Worm (Caenorhabditis elegans) whole organism, L4 larva: ENCODE data around the gene Y62H9A.4.

Experiments used
- F10B5.3 ChIP-seq: sonication (generic microtip); optimal IDR thresholded peaks from 2 replicates; lab custom pipeline; 2016; ENCODE audit warnings: mild to moderate bottlenecking, missing genetic modification characterization, missing compliant biosample characterization
- F26F4.8 ChIP-seq: fragments of 200-800 bp; sonication (Bioruptor generic); conservative IDR thresholded peaks from 2 replicates; pipeline ENCODE4 v1.3.6; 2022; ENCODE audit warnings: missing genetic modification characterization, missing compliant biosample characterization
- F44E2.7 ChIP-seq: fragments of 200-800 bp; sonication (Bioruptor generic); IDR thresholded peaks from 2 replicates; pipeline ENCODE4 v2.1.2; 2022; ENCODE audit warnings: missing genetic modification characterization, missing compliant biosample characterization
- T20F7.1 ChIP-seq: fragments of 200-800 bp; sonication (Bioruptor generic); optimal IDR thresholded peaks from 2 replicates; lab custom pipeline; 2018; ENCODE audit warnings: mild to moderate bottlenecking, missing genetic modification characterization, missing compliant biosample characterization
- Y48G9A.11 ChIP-seq: fragments of 200-800 bp; sonication (Bioruptor generic); IDR thresholded peaks from 2 replicates; pipeline ENCODE4 v1.3.6; 2022; ENCODE audit warnings: missing genetic modification reagents, missing genetic modification characterization, missing compliant biosample characterization
- Y75B8A.6 ChIP-seq: fragments of 200-800 bp; sonication (Bioruptor generic); IDR thresholded peaks from 2 replicates; pipeline ENCODE4 v1.3.6; 2022; ENCODE audit warnings: missing genetic modification reagents, missing genetic modification characterization, missing compliant biosample characterization
- aha-1 ChIP-seq: fragments of 150-350 bp; peaks from one replicate; lab custom pipeline; 2014; ENCODE audit warnings: missing biosample characterization, missing genetic modification characterization
- ama-1 ChIP-seq: fragments of 150-350 bp; optimal IDR thresholded peaks from 2 replicates; lab custom pipeline; 2014; ENCODE audit warnings: inconsistent platforms, mixed read lengths
- ceh-44 ChIP-seq: fragments of 200-800 bp; sonication (Bioruptor generic); IDR thresholded peaks from 2 replicates; pipeline ENCODE4 v1.3.6; 2022; ENCODE audit warnings: missing genetic modification reagents, missing genetic modification characterization, missing compliant biosample characterization
- ceh-62 ChIP-seq: sonication (generic microtip); optimal IDR thresholded peaks from 2 replicates; lab custom pipeline; 2017; ENCODE audit warnings: missing biosample characterization, missing genetic modification characterization
- ces-1 ChIP-seq: fragments of 150-350 bp; sonication (generic microtip); optimal IDR thresholded peaks from 4 replicates; lab custom pipeline; 2014; ENCODE audit warnings: missing biosample characterization, missing genetic modification reagents, missing genetic modification characterization
- daf-12 ChIP-seq: fragments of 150-350 bp; optimal IDR thresholded peaks from 2 replicates; lab custom pipeline; 2014; ENCODE audit warnings: missing biosample characterization, missing genetic modification reagents, missing genetic modification characterization
- daf-16 ChIP-seq, 3 experiments: sonication (generic microtip); optimal IDR thresholded peaks; 2 replicates each; lab custom pipeline; 2016 to 2017; ENCODE audit warnings: missing genetic modification characterization in 3 of 3, missing genetic modification reagents in 3 of 3, mild to moderate bottlenecking in 2 of 3, missing compliant biosample characterization in 2 of 3, missing biosample characterization in 1 of 3, moderate library complexity in 1 of 3
- daf-19 ChIP-seq: fragments of 200-800 bp; sonication (Bioruptor generic); conservative IDR thresholded peaks from 2 replicates; pipeline ENCODE4 v1.3.6; 2022; ENCODE audit warnings: missing genetic modification characterization, missing compliant biosample characterization
- daf-8 ChIP-seq: fragments of 200-800 bp; sonication (Bioruptor generic); IDR thresholded peaks from 2 replicates; pipeline ENCODE4 v1.3.6; 2022; ENCODE audit warnings: missing genetic modification characterization, missing compliant biosample characterization
- dmd-6 ChIP-seq: fragments of 200-800 bp; sonication (Bioruptor generic); IDR thresholded peaks from 2 replicates; pipeline ENCODE4 v1.3.6; 2022; ENCODE audit warnings: missing genetic modification reagents, missing genetic modification characterization, missing compliant biosample characterization
- duxl-1 ChIP-seq: sonication (generic microtip); optimal IDR thresholded peaks from 2 replicates; lab custom pipeline; 2016; ENCODE audit warnings: mild to moderate bottlenecking, missing genetic modification characterization, moderate library complexity, missing compliant biosample characterization; ENCODE audit not compliant: poor library complexity
- dve-1 ChIP-seq: sonication (generic microtip); optimal IDR thresholded peaks from 2 replicates; lab custom pipeline; 2017; ENCODE audit warnings: antibody characterized with exemption, mild to moderate bottlenecking, missing genetic modification characterization, missing compliant biosample characterization; ENCODE audit not compliant: insufficient read depth
- gei-8 ChIP-seq: fragments of 200-800 bp; sonication (Bioruptor generic); optimal IDR thresholded peaks from 2 replicates; lab custom pipeline; 2018; ENCODE audit warnings: mild to moderate bottlenecking, missing genetic modification characterization, missing compliant biosample characterization
- hif-1 ChIP-seq, 2 experiments: sonication (generic microtip); optimal IDR thresholded peaks; 2 replicates each; lab custom pipeline; 2016 to 2017; ENCODE audit warnings: missing compliant biosample characterization in 2 of 2, missing genetic modification characterization in 2 of 2, missing genetic modification reagents in 2 of 2, missing genotype in 2 of 2, mild to moderate bottlenecking in 1 of 2
- hlh-30 ChIP-seq: sonication (generic microtip); optimal IDR thresholded peaks from 2 replicates; lab custom pipeline; 2017; ENCODE audit warnings: antibody characterized with exemption, mild to moderate bottlenecking, missing genetic modification characterization, missing compliant biosample characterization; ENCODE audit not compliant: insufficient read depth
- lin-13 ChIP-seq: fragments of 150-350 bp; optimal IDR thresholded peaks from 2 replicates; lab custom pipeline; 2014; ENCODE audit warnings: missing biosample characterization, missing genetic modification reagents, missing genetic modification characterization
- lin-29 ChIP-seq: fragments of 200-800 bp; sonication (Bioruptor generic); IDR thresholded peaks from 2 replicates; pipeline ENCODE4 v1.3.6; 2022; ENCODE audit warnings: missing genetic modification reagents, missing genetic modification characterization, missing compliant biosample characterization
- lin-38 ChIP-seq: fragments of 200-800 bp; sonication (Bioruptor generic); IDR thresholded peaks from 2 replicates; pipeline ENCODE4 v1.3.6; 2022; ENCODE audit warnings: missing genetic modification reagents, missing genetic modification characterization, missing compliant biosample characterization
- lin-39 ChIP-seq: fragments of 150-350 bp; optimal IDR thresholded peaks from 2 replicates; lab custom pipeline; 2014; ENCODE audit warnings: missing biosample characterization, missing genetic modification reagents, missing genetic modification characterization
- mdl-1 ChIP-seq, 2 experiments: fragments of 150-350 bp in 1 of 2; sonication (generic microtip) in 1 of 2; optimal IDR thresholded peaks; 2 replicates each; lab custom pipeline; 2014 to 2017; ENCODE audit warnings: missing biosample characterization in 2 of 2, missing genetic modification characterization in 2 of 2
- mep-1 ChIP-seq: fragments of 150-350 bp; sonication (generic microtip); optimal IDR thresholded peaks from 3 replicates; lab custom pipeline; 2014; ENCODE audit warnings: missing biosample characterization, missing genetic modification characterization
- mxl-3 ChIP-seq: fragments of 200-800 bp; sonication (Bioruptor generic); optimal IDR thresholded peaks from 2 replicates; lab custom pipeline; 2018; ENCODE audit warnings: mild to moderate bottlenecking, missing genetic modification characterization, missing compliant biosample characterization
- nhr-10 ChIP-seq: fragments of 150-350 bp; optimal IDR thresholded peaks from 2 replicates; lab custom pipeline; 2014; ENCODE audit warnings: missing biosample characterization, missing genetic modification characterization
- nhr-28 ChIP-seq: fragments of 150-350 bp; optimal IDR thresholded peaks from 2 replicates; lab custom pipeline; 2014; ENCODE audit warnings: missing biosample characterization, missing genetic modification characterization
- nhr-48 ChIP-seq: sonication (generic microtip); optimal IDR thresholded peaks from 2 replicates; lab custom pipeline; 2016; ENCODE audit warnings: mild to moderate bottlenecking, missing genetic modification characterization, missing compliant biosample characterization
- nhr-6 ChIP-seq: fragments of 150-350 bp; optimal IDR thresholded peaks from 2 replicates; lab custom pipeline; 2014; ENCODE audit warnings: missing biosample characterization, missing genetic modification characterization
- pha-4 ChIP-seq, 2 experiments: fragments of 150-350 bp in 1 of 2; fragments of 200-800 bp in 1 of 2; sonication (Bioruptor generic) in 1 of 2; IDR thresholded peaks in 1 of 2; optimal IDR thresholded peaks in 1 of 2; 2 replicates each; pipeline versions ENCODE4 v1.3.6 to Lab custom; 2014 to 2022; ENCODE audit warnings: missing genetic modification characterization in 2 of 2, missing genetic modification reagents in 2 of 2, missing biosample characterization in 1 of 2, missing compliant biosample characterization in 1 of 2
- php-3 ChIP-seq: fragments of 200-800 bp; sonication (Bioruptor generic); IDR thresholded peaks from 2 replicates; pipeline ENCODE4 v1.3.6; 2022; ENCODE audit warnings: missing genetic modification reagents, missing genetic modification characterization, missing compliant biosample characterization
- pqm-1 ChIP-seq: sonication (generic microtip); optimal IDR thresholded peaks from 2 replicates; lab custom pipeline; 2017; ENCODE audit warnings: missing biosample characterization, missing genetic modification characterization
- sdz-12 ChIP-seq: fragments of 200-800 bp; sonication (Bioruptor generic); optimal IDR thresholded peaks from 2 replicates; lab custom pipeline; 2018; ENCODE audit warnings: mild to moderate bottlenecking, missing genetic modification characterization, missing compliant biosample characterization
- set-16 ChIP-seq: fragments of 200-800 bp; sonication (Bioruptor generic); IDR thresholded peaks from 2 replicates; pipeline ENCODE4 v1.3.6; 2022; ENCODE audit warnings: missing genetic modification reagents, missing genetic modification characterization, missing compliant biosample characterization
- snpc-1.2 ChIP-seq: fragments of 200-800 bp; sonication (Bioruptor generic); IDR thresholded peaks from 2 replicates; pipeline ENCODE4 v1.3.6; 2022; ENCODE audit warnings: missing genetic modification reagents, missing genetic modification characterization, missing compliant biosample characterization
- tra-1 ChIP-seq: fragments of 200-800 bp; sonication (Bioruptor generic); IDR thresholded peaks from 2 replicates; pipeline ENCODE4 v1.3.6; 2022; ENCODE audit warnings: missing genetic modification reagents, missing genetic modification characterization, missing compliant biosample characterization
- unc-130 ChIP-seq: sonication (generic microtip); optimal IDR thresholded peaks from 2 replicates; lab custom pipeline; 2016; ENCODE audit warnings: missing genetic modification reagents, missing genetic modification characterization, missing compliant biosample characterization
- unc-39 ChIP-seq: sonication (generic microtip); optimal IDR thresholded peaks from 2 replicates; lab custom pipeline; 2017; ENCODE audit warnings: missing biosample characterization, missing genetic modification characterization
- zip-2 ChIP-seq: fragments of 150-350 bp; optimal IDR thresholded peaks from 2 replicates; lab custom pipeline; 2014; ENCODE audit warnings: missing biosample characterization, missing genetic modification characterization
- ztf-7 ChIP-seq: fragments of 150-350 bp; optimal IDR thresholded peaks from 2 replicates; lab custom pipeline; 2014; ENCODE audit warnings: missing biosample characterization, missing genetic modification characterization

Gene Y62H9A.4

DNA sequence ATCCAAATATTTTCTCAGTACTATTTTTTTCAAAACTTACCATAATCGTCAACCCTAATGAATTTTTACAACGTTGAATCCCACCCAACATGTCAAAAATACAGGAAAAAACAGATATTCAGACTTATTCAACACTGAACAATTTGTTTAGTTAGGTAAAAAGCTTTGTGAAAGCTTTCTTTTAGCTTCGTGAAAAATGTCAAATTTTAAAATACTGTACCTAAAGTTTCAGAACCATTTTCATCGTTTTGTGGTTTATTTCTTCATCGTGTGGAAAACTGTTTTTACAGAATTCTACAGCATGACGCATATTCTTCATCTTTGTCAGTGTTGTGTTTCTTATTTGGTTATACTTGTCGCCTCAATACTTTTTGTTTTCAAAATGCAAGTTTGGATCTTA is 29.4 kb upstream of the Y62H9A.4 start, which contains the start of gene F54F7.14:
F54F7.14 (plus strand) TSS at position 301 of the 400 bp plus-strand sequence.
- TF ChIP-seq daf-19 (GFP tag; lab: Robert Waterston, UW), result no peak
- TF ChIP-seq snpc-1.2, result no peak
- TF ChIP-seq lin-29 (GFP tag; lab: Robert Waterston, UW), result no peak
- no peak for TF ChIP-seq nhr-48 (tag; lab: Kevin White, UChicago)
- no peak for TF ChIP-seq ces-1
- TF ChIP-seq lin-39 (tag; lab: Kevin White, UChicago), result no peak
- no peak for TF ChIP-seq duxl-1 (tag; lab: Kevin White, UChicago)

DNA sequence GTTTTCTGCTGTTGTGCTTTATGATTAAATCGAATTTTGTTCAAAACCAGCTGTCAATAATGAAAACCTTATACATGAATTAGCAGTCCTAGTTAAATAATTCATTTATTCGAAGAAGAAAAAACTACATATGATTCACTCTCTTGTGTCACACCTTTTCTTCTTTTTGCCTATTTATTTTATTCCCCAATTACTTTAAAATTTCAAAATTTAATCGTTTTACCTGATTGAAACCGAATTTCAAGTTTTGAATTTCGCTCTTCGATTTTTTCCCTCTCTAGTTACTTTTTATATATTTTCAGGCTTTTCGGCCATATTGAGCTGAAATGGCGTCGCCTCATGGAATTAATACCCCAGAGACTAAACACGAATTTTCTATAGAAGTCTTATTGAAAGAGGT is 27.4 kb upstream of the Y62H9A.4 start, which contains the start of gene xtr-1:
xtr-1 (plus strand) TSS at position 301 of the 400 bp plus-strand sequence.
- peak; percentile 61 for TF ChIP-seq aha-1 (tag; lab: Kevin White, UChicago)
- TF ChIP-seq nhr-10 (tag; lab: Kevin White, UChicago), result no peak

DNA sequence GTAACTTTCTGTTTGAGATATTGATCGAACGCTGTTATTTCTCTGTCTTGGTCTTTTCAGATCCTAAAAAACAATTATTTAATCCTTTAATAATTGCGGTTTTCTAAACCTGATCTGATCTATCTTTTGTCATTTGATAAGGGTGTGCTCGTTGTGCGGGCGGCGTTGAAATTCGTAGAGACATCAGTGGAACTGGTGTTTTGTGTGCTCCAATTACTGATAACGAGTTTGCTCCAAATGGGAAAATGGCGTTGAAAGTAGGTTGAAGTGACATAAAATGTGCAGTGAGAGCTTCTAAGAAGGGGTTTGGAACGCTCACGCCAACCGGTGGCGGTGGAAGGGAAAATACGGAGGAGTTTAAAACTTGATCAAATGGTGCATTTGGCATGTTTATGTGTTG is 25.5 kb upstream of the Y62H9A.4 start:
- no peak for TF ChIP-seq mdl-1 (tag; optimal IDR thresholded peaks at IDR 0.05; lab: Kevin White, UChicago)
- no peak for TF ChIP-seq T20F7.1
- no peak for TF ChIP-seq daf-12
- no peak for TF ChIP-seq zip-2 (tag; lab: Kevin White, UChicago)
- no peak for TF ChIP-seq nhr-6 (tag; lab: Kevin White, UChicago)
- peak; percentile 53 for TF ChIP-seq pqm-1 (tag; lab: Kevin White, UChicago)
- TF ChIP-seq dve-1 (tag; lab: Kevin White, UChicago), result peak; percentile 48
- TF ChIP-seq daf-8, result no peak
- no peak for TF ChIP-seq tra-1
- TF ChIP-seq nhr-10 (tag; lab: Kevin White, UChicago), result no peak
- no peak for TF ChIP-seq Y75B8A.6 (GFP tag; lab: Robert Waterston, UW)
- no peak for TF ChIP-seq pha-4 (GFP tag; IDR thresholded peaks at IDR 0.05; lab: Robert Waterston, UW)
- no peak for TF ChIP-seq pha-4 (tag; optimal IDR thresholded peaks at IDR 0.05; lab: Kevin White, UChicago)
- no peak for TF ChIP-seq F10B5.3 (tag; lab: Kevin White, UChicago)
- TF ChIP-seq unc-130 (GFP tag; lab: Kevin White, UChicago), result no peak
- TF ChIP-seq ceh-44 (GFP tag; lab: Robert Waterston, UW), result no peak
- peak; percentile 51 for TF ChIP-seq nhr-28 (tag; lab: Kevin White, UChicago)
- no peak for TF ChIP-seq sdz-12 (GFP tag; lab: Kevin White, UChicago)
- TF ChIP-seq gei-8, result no peak
- TF ChIP-seq mep-1 (tag; lab: Kevin White, UChicago), result no peak
- TF ChIP-seq unc-39, result no peak
- no peak for TF ChIP-seq Y48G9A.11 (GFP tag; lab: Robert Waterston, UW)
- TF ChIP-seq daf-16 (GFP tag; optimal IDR thresholded peaks at IDR 0.05; lab: Kevin White, UChicago), result no peak
- peak; percentile 37 for TF ChIP-seq daf-16 (tag; optimal IDR thresholded peaks at IDR 0.05; lab: Kevin White, UChicago)
- no peak for TF ChIP-seq php-3 (GFP tag; lab: Robert Waterston, UW)
- no peak for TF ChIP-seq lin-13 (GFP tag; lab: Kevin White, UChicago)
- TF ChIP-seq dmd-6 (GFP tag; lab: Robert Waterston, UW), result peak; percentile 30; the same call in 1 of the 2 replicates
- TF ChIP-seq F44E2.7 (GFP tag; lab: Robert Waterston, UW), result no peak
- TF ChIP-seq, all 104 proteins: peak for 5

DNA sequence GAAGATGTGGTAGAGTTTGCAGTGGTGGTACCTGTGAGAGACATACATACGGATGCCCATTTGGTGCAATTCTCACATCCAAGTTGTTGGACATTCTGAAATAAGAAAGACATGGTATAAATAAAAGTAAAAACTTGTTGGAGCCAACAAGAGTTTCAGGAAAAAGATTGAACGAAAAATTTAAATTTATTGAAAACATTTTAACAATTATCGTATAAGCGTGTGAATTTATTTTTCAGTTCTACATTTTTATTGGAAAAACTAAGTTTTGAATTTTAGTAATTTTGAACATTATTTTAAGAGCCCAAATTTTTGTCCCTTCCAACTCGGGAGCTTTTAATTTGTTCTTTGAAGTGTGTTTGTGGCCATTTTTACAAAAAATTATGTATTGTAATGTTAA is 25.0 kb upstream of the Y62H9A.4 start, which contains the start of gene F54F7.8:
F54F7.8 (minus strand) TSS at position 101 of the 400 bp plus-strand sequence.
- TF ChIP-seq mxl-3 (GFP tag; lab: Kevin White, UChicago) (no peak), ceh-62 (tag; lab: Kevin White, UChicago) (no peak), F26F4.8 (GFP tag; lab: Robert Waterston, UW) (no peak), hlh-30 (tag; lab: Kevin White, UChicago) (no peak), set-16 (GFP tag; lab: Robert Waterston, UW) (no peak), ztf-7 (tag; lab: Kevin White, UChicago) (no peak), daf-16 (GFP tag; optimal IDR thresholded peaks at IDR 0.05; lab: Kevin White, UChicago) (no peak), daf-16 (tag; optimal IDR thresholded peaks at IDR 0.05; lab: Kevin White, UChicago) (no peak), lin-38 (GFP tag; lab: Robert Waterston, UW) (no peak), hif-1 (tag; optimal IDR thresholded peaks at IDR 0.05; lab: Kevin White, UChicago) (no peak), zip-2 (tag; lab: Kevin White, UChicago) (no peak), ama-1 (lab: Kevin White, UChicago) (no peak), nhr-10 (tag; lab: Kevin White, UChicago) (no peak), lin-39 (tag; lab: Kevin White, UChicago) (no peak)
